Worm (Caenorhabditis elegans) whole organism, L1 larva: ENCODE measurements around the gene Y60A3A.19.

Experiments
- C04F5.9 ChIP-seq: sonication (generic microtip); optimal IDR thresholded peaks from 2 replicates; lab custom pipeline; 2016; ENCODE audit warnings: missing genetic modification characterization, missing compliant biosample characterization
- lin-13 ChIP-seq: fragments of 150-350 bp; optimal IDR thresholded peaks from 2 replicates; lab custom pipeline; 2014; ENCODE audit warnings: missing biosample characterization, missing genetic modification reagents, missing genetic modification characterization
- mep-1 ChIP-seq: fragments of 150-350 bp; optimal IDR thresholded peaks from 2 replicates; lab custom pipeline; 2014; ENCODE audit warnings: missing biosample characterization, missing genetic modification characterization
- nhr-12 ChIP-seq: sonication (generic microtip); optimal IDR thresholded peaks from 2 replicates; lab custom pipeline; 2017; ENCODE audit warnings: missing biosample characterization, missing genetic modification characterization
- unc-62 ChIP-seq: fragments of 150-350 bp; optimal IDR thresholded peaks from 2 replicates; lab custom pipeline; 2014; ENCODE audit warnings: missing biosample characterization, missing genetic modification reagents, missing genetic modification characterization

DNA sequence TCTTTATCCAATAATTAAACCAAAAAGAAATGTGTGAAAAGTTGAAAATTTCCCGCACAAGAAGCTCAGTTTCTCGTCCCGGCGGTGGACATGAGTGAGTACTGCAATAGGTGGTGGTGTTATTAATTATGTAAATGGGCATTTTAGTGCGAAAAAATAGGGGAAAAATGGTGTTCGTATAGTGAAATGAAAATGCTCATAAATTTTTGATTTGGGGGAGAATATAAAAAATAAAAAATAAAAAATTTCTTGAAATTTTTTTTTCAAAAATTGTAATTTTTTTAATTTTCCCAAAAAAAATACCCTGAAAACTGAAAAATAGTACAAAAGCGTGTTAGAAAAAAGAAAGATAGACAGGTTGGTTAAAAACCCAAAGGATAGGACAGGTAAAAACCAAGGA lies 21.1 kb upstream of the Y60A3A.19 start, which contains the start of gene gly-4:
- TF ChIP-seq nhr-12 (tag; lab: Kevin White, UChicago) (no peak), unc-62 (GFP tag; lab: Kevin White, UChicago) (no peak), mep-1 (tag; lab: Kevin White, UChicago) (no peak), lin-13 (no peak), C04F5.9 (tag; lab: Kevin White, UChicago) (no peak)
